Fruit fly (Drosophila melanogaster) whole organism, wandering third instar larva: ENCODE measurements around the gene CG17198.

Experiments
- Dif ChIP-seq: fragments of 200-275, 200-300 bp; sonication (Bioruptor generic); optimal IDR thresholded peaks from 2 replicates; lab custom pipeline; 2018; ENCODE audit warnings: missing biosample characterization, missing genetic modification characterization; ENCODE audit not compliant: partially characterized antibody
- OdsH ChIP-seq: fragments of 200-800 bp; sonication (Bioruptor generic); optimal IDR thresholded peaks from 2 replicates; lab custom pipeline; 2016; ENCODE audit warnings: missing biosample characterization, mild to moderate bottlenecking, missing genetic modification characterization
- foxo ChIP-seq, 2 experiments: fragments of 200-800 bp; sonication (Bioruptor generic); optimal IDR thresholded peaks; 2 replicates in 1 of 2; 3 replicates in 1 of 2; lab custom pipeline; 2016 to 2017; ENCODE audit warnings: missing biosample characterization in 2 of 2, missing genetic modification characterization in 2 of 2
- lola ChIP-seq: fragments of >200 bp; optimal IDR thresholded peaks from 2 replicates; lab custom pipeline; 2017; ENCODE audit warnings: missing biosample characterization, missing genetic modification characterization
- sv ChIP-seq: fragments of 200-800 bp; sonication (Bioruptor generic); optimal IDR thresholded peaks from 3 replicates; lab custom pipeline; 2016; ENCODE audit warnings: missing biosample characterization, missing genetic modification characterization

DNA sequence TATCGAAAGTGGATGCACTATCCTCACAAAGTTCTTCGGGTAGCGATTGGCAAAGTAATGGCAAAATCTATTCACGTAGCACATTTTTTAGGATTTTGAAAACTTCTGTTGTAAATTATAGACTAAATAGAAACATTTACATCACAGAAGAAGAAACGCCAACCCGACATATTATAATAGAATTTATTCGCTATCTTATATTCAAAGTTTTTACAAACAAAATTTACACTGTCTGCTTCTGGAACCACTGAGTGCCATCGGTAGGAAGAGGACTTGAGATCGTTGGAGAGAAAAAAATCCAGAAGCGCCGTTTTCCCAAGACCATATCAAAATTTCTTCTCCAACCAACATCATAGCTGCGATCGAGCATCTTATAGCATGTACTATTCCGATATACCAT lies 1.9 kb upstream of the CG17198 start, which contains the start of gene CG17195:
- TF ChIP-seq Dif (GFP tag; lab: Kevin White, UChicago) (no peak), sv (GFP tag; lab: Kevin White, UChicago) (no peak), foxo (GFP tag; optimal IDR thresholded peaks at IDR 0.05; lab: Kevin White, UChicago) (no peak), OdsH (GFP tag; lab: Kevin White, UChicago) (no peak), lola (GFP tag; lab: Kevin White, UChicago) (no peak)
